Fruit fly (Drosophila melanogaster): Measurements from ENCODE around the gene CG7692.

Gene CG7692

DNA sequence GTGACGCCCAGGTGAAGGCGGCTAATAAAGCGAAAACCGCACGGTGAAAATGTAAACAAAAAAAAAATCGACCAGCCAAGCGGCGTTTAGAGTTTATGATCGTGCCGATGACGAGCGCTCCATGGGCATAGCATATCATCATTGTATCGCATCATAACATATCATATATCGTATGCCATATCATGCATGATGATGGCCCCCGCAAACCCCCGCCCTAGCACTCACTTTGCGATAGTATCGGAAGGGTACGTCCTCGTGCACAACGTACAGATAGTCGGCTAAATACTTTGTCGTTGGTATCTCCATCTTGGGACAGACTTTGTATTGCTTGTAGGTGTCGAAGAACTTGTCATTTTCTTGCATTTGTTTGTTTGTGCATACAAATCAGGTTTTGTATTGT lies 51.6 kb downstream of the CG7692 start (continued):
- no peak for TF ChIP-seq CG7745 (tag; optimal IDR thresholded peaks at IDR 0.05)
- 0 out of 4 replicates have a peak, but pooled peaks have one; percentile 47 for TF ChIP-seq chinmo (GFP tag; IDR thresholded peaks at IDR 0.05; ENCODE audit: partially characterized antibody)
- no peak for TF ChIP-seq chm (GFP tag; IDR thresholded peaks at IDR 0.05)
- no peak for TF ChIP-seq Lhr (GFP tag; optimal IDR thresholded peaks at IDR 0.05)

dm6 chr3L:17404646-17405045 lies 53.0 kb downstream of the CG7692 start:
- TF ChIP-seq bigmax (GFP tag; optimal IDR thresholded peaks at IDR 0.05) (no peak), CG2129 (GFP tag; IDR thresholded peaks at IDR 0.05; ENCODE audit: partially characterized antibody) (no peak), Hr39 (optimal IDR thresholded peaks at IDR 0.05) (no peak), Eip74EF (GFP tag; optimal IDR thresholded peaks at IDR 0.05) (no peak), odd (GFP tag; optimal IDR thresholded peaks at IDR 0.05) (peak; percentile 12), PHDP (tag; optimal IDR thresholded peaks at IDR 0.05) (peak; percentile 55), Dbx (GFP tag; IDR thresholded peaks at IDR 0.05) (no peak), sob (GFP tag; IDR thresholded peaks at IDR 0.05) (peak; percentile 21; the same call in 1 of the 2 replicates), inv (GFP tag; IDR thresholded peaks at IDR 0.05; ENCODE audit: partially characterized antibody) (no peak), CG12104 (GFP tag; optimal IDR thresholded peaks at IDR 0.05) (peak; percentile 54), CG18262 (tag; optimal IDR thresholded peaks at IDR 0.05) (peak; percentile 41), nmo (GFP tag; optimal IDR thresholded peaks at IDR 0.05) (peak; percentile 56), Atf6 (GFP tag; IDR thresholded peaks at IDR 0.05) (peak; percentile 32; the same call in 1 of the 2 replicates), sens (GFP tag) (peak; percentile 76), BtbVII (GFP tag; optimal IDR thresholded peaks at IDR 0.05) (no peak), Dek (tag; optimal IDR thresholded peaks at IDR 0.05) (peak; percentile 12), zfh1 (GFP tag; IDR thresholded peaks at IDR 0.05) (peak; percentile 26; the same call in 1 of the 3 replicates), jigr1 (GFP tag; IDR thresholded peaks at IDR 0.05) (no peak), Antp (GFP tag; optimal IDR thresholded peaks at IDR 0.05) (peak; percentile 20), grau (tag; optimal IDR thresholded peaks at IDR 0.05) (peak; percentile 54), HLH3B (GFP tag; IDR thresholded peaks at IDR 0.05) (peak; percentile 51), hkb (optimal IDR thresholded peaks at IDR 0.05) (no peak), hkb (GFP tag; IDR thresholded peaks at IDR 0.05) (peak; percentile 15; the same call in 1 of the 2 replicates), CG17385 (GFP tag; optimal IDR thresholded peaks at IDR 0.05) (peak; percentile 17), CG10366 (GFP tag; IDR thresholded peaks at IDR 0.05) (peak; percentile 33), ci (GFP tag; IDR thresholded peaks at IDR 0.05) (peak; percentile 55; the same call in 2 of the 3 replicates), Aef1 (GFP tag; IDR thresholded peaks at IDR 0.05) (no peak), sna (GFP tag; IDR thresholded peaks at IDR 0.05; ENCODE audit: partially characterized antibody) (no peak), Xrp1 (GFP tag; IDR thresholded peaks at IDR 0.05) (peak; percentile 45; the same call in 1 of the 2 replicates), Blimp-1 (GFP tag; optimal IDR thresholded peaks at IDR 0.05) (peak; percentile 67), pzg (GFP tag; optimal IDR thresholded peaks at IDR 0.05) (no peak), Rfx (GFP tag; IDR thresholded peaks at IDR 0.05) (peak; percentile 33; the same call in 1 of the 2 replicates), stc (GFP tag; IDR thresholded peaks at IDR 0.05) (no peak), wdn (GFP tag; IDR thresholded peaks at IDR 0.05) (no peak), CG3995 (GFP tag; optimal IDR thresholded peaks at IDR 0.05) (no peak), Bteb2 (GFP tag; optimal IDR thresholded peaks at IDR 0.05) (no peak), Vsx1 (GFP tag; optimal IDR thresholded peaks at IDR 0.05) (peak; percentile 40), CG2202 (tag; optimal IDR thresholded peaks at IDR 0.05) (peak; percentile 27), sr (GFP tag; IDR thresholded peaks at IDR 0.05) (no peak), CG2199 (GFP tag; IDR thresholded peaks at IDR 0.05) (no peak), CG9817 (tag; optimal IDR thresholded peaks at IDR 0.05) (no peak), CG17612 (GFP tag; IDR thresholded peaks at IDR 0.05) (no peak), CG11723 (GFP tag; optimal IDR thresholded peaks at IDR 0.05) (no peak), tx (GFP tag; optimal IDR thresholded peaks at IDR 0.05) (no peak), CG12219 (GFP tag; optimal IDR thresholded peaks at IDR 0.05) (peak; percentile 30), unc-4 (GFP tag; IDR thresholded peaks at IDR 0.05; ENCODE audit: partially characterized antibody) (no peak)

Data from whole organism, embryonic.